Worm (Caenorhabditis elegans) whole organism, L2 larva: ENCODE data around the gene F28B1.9.

ENCODE experiments used
- R02D3.7 ChIP-seq: fragments of 150-350 bp; optimal IDR thresholded peaks from 2 replicates; lab custom pipeline; 2014; ENCODE audit warnings: missing biosample characterization, missing genetic modification characterization
- Y55F3AM.14 ChIP-seq: fragments of 200-800 bp; sonication (Bioruptor generic); optimal IDR thresholded peaks from 2 replicates; lab custom pipeline; 2018; ENCODE audit warnings: mild to moderate bottlenecking, missing genetic modification characterization, missing compliant biosample characterization
- elt-1 ChIP-seq: fragments of 150-350 bp; optimal IDR thresholded peaks from 2 replicates; lab custom pipeline; 2014; ENCODE audit warnings: missing biosample characterization, missing genetic modification characterization
- mdl-1 ChIP-seq, 2 experiments: fragments of 150-350 bp in 1 of 2; sonication (generic microtip) in 1 of 2; optimal IDR thresholded peaks; 2 replicates each; lab custom pipeline; 2017; ENCODE audit warnings: missing biosample characterization in 2 of 2, missing genetic modification characterization in 2 of 2
- nhr-77 ChIP-seq: fragments of 150-350 bp; optimal IDR thresholded peaks from 2 replicates; lab custom pipeline; 2014; ENCODE audit warnings: missing biosample characterization, missing genetic modification characterization
- skn-1 ChIP-seq: sonication (generic microtip); optimal IDR thresholded peaks from 2 replicates; lab custom pipeline; 2017; ENCODE audit warnings: missing biosample characterization, missing genetic modification characterization
- sma-3 ChIP-seq: sonication (generic microtip); optimal IDR thresholded peaks from 2 replicates; lab custom pipeline; 2016; ENCODE audit warnings: missing genetic modification reagents, missing genetic modification characterization, missing compliant biosample characterization
- snpc-4 ChIP-seq: fragments of 150-350 bp; optimal IDR thresholded peaks from 2 replicates; lab custom pipeline; 2014; ENCODE audit warnings: missing biosample characterization, missing genetic modification characterization
- unc-55 ChIP-seq: fragments of 150-350 bp; sonication (generic microtip); optimal IDR thresholded peaks from 3 replicates; lab custom pipeline; 2014; ENCODE audit warnings: missing biosample characterization, missing genetic modification reagents, missing genetic modification characterization
- ztf-4 ChIP-seq: fragments of 150-350 bp; optimal IDR thresholded peaks from 2 replicates; lab custom pipeline; 2014; ENCODE audit warnings: missing biosample characterization, missing genetic modification characterization

DNA sequence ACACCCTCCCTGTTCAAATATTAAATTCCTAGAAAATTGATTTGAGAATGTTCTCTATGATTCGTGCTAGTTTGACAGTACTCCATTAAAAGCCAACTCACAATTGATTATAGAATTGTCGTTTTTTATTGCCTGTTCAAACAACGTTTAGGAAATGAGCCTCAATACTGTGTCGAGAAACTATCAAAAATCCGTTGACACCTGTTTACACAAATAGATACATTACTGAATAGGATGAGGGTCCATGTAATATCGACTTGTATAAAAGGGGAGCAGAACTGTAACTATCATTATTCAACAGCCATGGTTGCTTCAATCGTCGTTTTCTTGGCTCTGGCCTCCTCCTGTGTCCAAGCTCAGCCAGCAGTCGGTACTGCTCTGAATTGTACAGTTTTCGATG, 39.1 kb downstream of the F28B1.9 start, which contains the start of gene ZK218.5:
- TF ChIP-seq sma-3 (no peak), elt-1 (tag; lab: Kevin White, UChicago) (no peak), R02D3.7 (no peak), nhr-77 (tag; lab: Kevin White, UChicago) (no peak), ztf-4 (tag; lab: Kevin White, UChicago) (no peak), skn-1 (tag; lab: Kevin White, UChicago) (no peak), Y55F3AM.14 (GFP tag; lab: Kevin White, UChicago) (no peak), snpc-4 (tag; lab: Kevin White, UChicago) (no peak), unc-55 (no peak), mdl-1 (tag; optimal IDR thresholded peaks at IDR 0.05; lab: Kevin White, UChicago) (no peak)
